Fruit fly (Drosophila melanogaster): ENCODE data around the gene CG31457.

CG31457 gene

dm6 chr3R:23156865-23157515, 29.2 kb upstream of the CG31457 start (continued):
- TF ChIP-seq achi (GFP tag; optimal IDR thresholded peaks at IDR 0.05): peak; percentile 7

dm6 chr3R:23156347-23156864, 28.6 kb upstream of the CG31457 start:
- no peak for TF ChIP-seq OdsH (GFP tag; optimal IDR thresholded peaks at IDR 0.05)

- TF ChIP-seq CG1621 (tag; optimal IDR thresholded peaks at IDR 0.05) (peak; percentile 63), net (GFP tag; optimal IDR thresholded peaks at IDR 0.05) (peak; percentile 69), Eip93F (GFP tag; optimal IDR thresholded peaks at IDR 0.05) (peak; percentile 18), svp (GFP tag) (peak; percentile 91), Sox102F (GFP tag; optimal IDR thresholded peaks at IDR 0.05) (peak; percentile 77), Sox15 (GFP tag; optimal IDR thresholded peaks at IDR 0.05) (peak; percentile 48), CG34406 (GFP tag; optimal IDR thresholded peaks at IDR 0.05) (peak; percentile 87), dsx (GFP tag; optimal IDR thresholded peaks at IDR 0.05; ENCODE audit: poor library complexity, severe bottlenecking) (peak; percentile 65), CG8119 (GFP tag; IDR thresholded peaks at IDR 0.05) (peak; percentile 84), topi (GFP tag; optimal IDR thresholded peaks at IDR 0.05) (peak; percentile 73), CG31627 (GFP tag; optimal IDR thresholded peaks at IDR 0.05) (peak; percentile 36), Gug (GFP tag; IDR thresholded peaks at IDR 0.05) (peak; percentile 32; the same call in 1 of the 2 replicates), Lpt (GFP tag; optimal IDR thresholded peaks at IDR 0.05) (no peak), Sox14 (GFP tag; optimal IDR thresholded peaks at IDR 0.05) (peak; percentile 47), fd59A (GFP tag; optimal IDR thresholded peaks at IDR 0.05) (peak; percentile 80), CG6163 (GFP tag; IDR thresholded peaks at IDR 0.05) (peak; percentile 79), CG6854 (GFP tag; optimal IDR thresholded peaks at IDR 0.05) (peak; percentile 77), achi (GFP tag; optimal IDR thresholded peaks at IDR 0.05) (peak; percentile 86), fkh (GFP tag; optimal IDR thresholded peaks at IDR 0.05) (no peak), Hr4 (GFP tag; optimal IDR thresholded peaks at IDR 0.05) (peak; percentile 10), CG11902 (GFP tag; optimal IDR thresholded peaks at IDR 0.05) (peak; percentile 72), acj6 (GFP tag; optimal IDR thresholded peaks at IDR 0.05) (peak; percentile 83), Ets21C (GFP tag; optimal IDR thresholded peaks at IDR 0.05) (peak; percentile 8), CG16779 (tag; optimal IDR thresholded peaks at IDR 0.05) (peak; percentile 78), Ets96B (tag; optimal IDR thresholded peaks at IDR 0.05) (peak; percentile 89), pdm3 (GFP tag; optimal IDR thresholded peaks at IDR 0.05) (no peak), CG15336 (GFP tag; IDR thresholded peaks at IDR 0.05) (peak; percentile 66), CG8632 (GFP tag; optimal IDR thresholded peaks at IDR 0.05) (peak; percentile 90), CG4318 (GFP tag; optimal IDR thresholded peaks at IDR 0.05) (no peak), dac (GFP tag; optimal IDR thresholded peaks at IDR 0.05) (no peak), CG7368 (GFP tag; optimal IDR thresholded peaks at IDR 0.05) (peak; percentile 27), vri (GFP tag; optimal IDR thresholded peaks at IDR 0.05) (peak; percentile 73), spab (GFP tag; optimal IDR thresholded peaks at IDR 0.05) (peak; percentile 90), lz (GFP tag; optimal IDR thresholded peaks at IDR 0.05) (peak; percentile 59), ss (GFP tag; optimal IDR thresholded peaks at IDR 0.05) (peak; percentile 76 to 90), CG6276 (GFP tag; optimal IDR thresholded peaks at IDR 0.05) (peak; percentile 17), Met (GFP tag; optimal IDR thresholded peaks at IDR 0.05) (peak; percentile 78), CG8319 (GFP tag; optimal IDR thresholded peaks at IDR 0.05) (peak; percentile 24), salr (GFP tag; optimal IDR thresholded peaks at IDR 0.05) (peak; percentile 52 to 77), Blimp-1 (GFP tag; optimal IDR thresholded peaks at IDR 0.05) (peak; percentile 71), cyc (GFP tag; optimal IDR thresholded peaks at IDR 0.05) (peak; percentile 56), fd85E (GFP tag; optimal IDR thresholded peaks at IDR 0.05) (peak; percentile 39), CG10631 (GFP tag; optimal IDR thresholded peaks at IDR 0.05) (peak; percentile 91), esn (GFP tag; optimal IDR thresholded peaks at IDR 0.05) (peak; percentile 85), CG3919 (GFP tag; optimal IDR thresholded peaks at IDR 0.05) (peak; percentile 81)
Measured at dm6 chr3R:23149021-23149571, 21.3 kb upstream of the CG31457 start.

Data from whole organism, prepupa.